Worm (Caenorhabditis elegans) whole organism, L4/young adult: ENCODE data around the gene C06A6.7.

Source experiments
- W03F9.2 ChIP-seq: fragments of 150-350 bp; optimal IDR thresholded peaks from 2 replicates; lab custom pipeline; 2014; ENCODE audit warnings: missing biosample characterization, missing genetic modification characterization
- dao-5 ChIP-seq: sonication (generic microtip); optimal IDR thresholded peaks from 2 replicates; lab custom pipeline; 2016; ENCODE audit warnings: missing genotype, missing genetic modification characterization, moderate library complexity, missing compliant biosample characterization
- him-1 ChIP-seq: sonication (generic microtip); optimal IDR thresholded peaks from 2 replicates; lab custom pipeline; 2016; ENCODE audit warnings: missing genotype, missing genetic modification reagents, missing genetic modification characterization, missing compliant biosample characterization

Gene C06A6.7

DNA sequence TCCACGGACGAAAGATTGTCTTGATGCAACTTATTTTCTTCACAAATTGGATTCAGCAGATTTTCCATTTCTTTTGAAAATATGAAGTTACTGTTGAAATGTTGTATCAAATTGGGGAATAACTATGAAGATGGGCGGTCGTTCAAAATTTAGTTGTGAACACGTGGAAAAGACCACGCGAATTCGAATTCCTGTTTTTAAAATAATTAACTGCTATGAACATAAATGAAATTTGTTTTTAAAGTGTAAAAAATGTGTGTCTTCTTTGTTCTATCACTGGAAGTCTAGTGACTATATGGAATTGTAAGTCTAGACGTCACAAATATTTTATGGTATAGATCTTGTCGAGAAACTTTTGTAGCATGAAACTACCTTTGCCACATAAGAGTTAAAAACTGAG is at the start of gene C06A6.7:
Gene C06A6.7 (minus strand): TSS at position 101 of the 400 bp plus-strand sequence.
- no peak for TF ChIP-seq him-1 (tag; lab: Kevin White, UChicago)

DNA sequence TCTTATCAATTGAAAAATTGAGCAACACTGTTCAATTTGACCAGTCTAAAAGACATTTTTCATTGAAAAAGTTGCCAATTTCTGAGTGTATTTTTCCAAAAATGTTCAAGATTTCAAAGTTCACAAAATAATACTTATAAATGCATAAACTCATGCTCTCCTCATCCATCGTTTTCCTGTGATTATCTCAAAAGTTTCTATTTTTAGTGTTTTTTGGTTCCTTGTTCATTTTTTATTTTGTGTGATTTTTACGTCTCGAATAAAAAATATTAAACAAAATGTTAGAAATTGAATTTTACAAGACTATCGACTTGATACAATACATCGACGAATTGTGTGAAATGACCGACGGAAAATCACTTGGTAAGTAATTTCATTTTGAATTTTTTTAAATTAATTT is 43.4 kb upstream of the C06A6.7 start, which contains the start of gene atic-1:
Gene atic-1 (plus strand): TSS at position 301 of the 400 bp plus-strand sequence.
- TF ChIP-seq dao-5 (tag; lab: Kevin White, UChicago) = no peak
- TF ChIP-seq W03F9.2 = no peak
- TF ChIP-seq him-1 (tag; lab: Kevin White, UChicago) = no peak

DNA sequence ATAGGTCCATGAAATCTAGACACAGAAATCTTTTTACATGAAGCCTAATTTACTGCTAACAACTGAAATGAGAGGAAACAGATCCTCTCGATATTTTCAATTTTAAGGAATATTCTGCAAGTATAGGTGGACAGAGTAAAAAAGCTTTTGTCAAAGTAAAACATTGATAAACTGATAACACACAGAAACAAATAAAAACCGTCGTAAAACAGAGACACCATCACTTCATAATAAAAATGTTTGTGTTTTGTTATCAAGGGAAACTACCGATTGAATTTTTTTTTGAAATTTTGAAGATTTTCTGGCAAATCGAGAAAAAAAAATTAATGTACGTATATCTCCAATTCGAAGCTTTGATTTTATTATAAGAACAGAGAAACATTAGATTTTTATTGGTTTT is 42.8 kb upstream of the C06A6.7 start:
- TF ChIP-seq W03F9.2 (no peak), him-1 (tag; lab: Kevin White, UChicago) (no peak), dao-5 (tag; lab: Kevin White, UChicago) (no peak)

DNA sequence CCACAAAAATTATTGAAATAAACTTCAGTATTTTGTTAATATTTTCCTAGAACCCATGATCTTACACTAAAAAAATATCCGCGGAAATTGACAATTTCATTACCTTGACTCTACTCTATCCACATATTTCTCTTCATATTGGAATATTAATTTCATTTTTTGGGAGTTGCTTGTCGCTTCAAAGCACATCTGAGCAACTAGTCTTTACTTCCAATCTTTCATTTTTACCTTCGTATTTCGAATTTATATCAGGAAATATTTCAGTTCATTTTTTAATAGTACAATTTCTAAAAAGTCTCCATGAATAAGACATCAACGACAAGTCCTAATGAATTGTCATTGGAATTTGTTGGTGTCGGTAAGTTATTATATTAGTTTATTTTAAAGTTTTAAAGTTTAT is 40.7 kb upstream of the C06A6.7 start, which contains the start of gene srt-73:
Gene srt-73 (plus strand): TSS at position 301 of the 400 bp plus-strand sequence.
- TF ChIP-seq him-1 (tag; lab: Kevin White, UChicago) = no peak
- TF ChIP-seq dao-5 (tag; lab: Kevin White, UChicago) = no peak
- no peak for TF ChIP-seq W03F9.2

DNA sequence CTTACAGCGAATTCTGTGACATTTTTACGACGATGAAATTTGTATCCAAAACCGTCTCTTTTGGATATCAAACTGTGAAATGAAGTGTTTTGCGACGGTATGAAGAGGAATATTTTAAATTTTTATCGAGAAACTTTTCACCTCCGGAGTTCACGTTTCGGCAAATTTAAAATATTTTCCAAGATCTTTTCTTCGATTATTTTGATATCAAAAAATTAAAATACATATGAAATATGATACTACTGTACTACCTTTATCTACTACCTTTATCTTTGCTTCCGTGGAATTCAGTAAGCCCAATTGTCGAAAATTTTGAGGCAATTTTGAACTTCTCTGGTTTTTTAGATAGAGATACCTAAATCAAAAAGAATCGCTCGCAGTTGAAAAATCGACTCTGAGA is 39.5 kb upstream of the C06A6.7 start, which contains the start of gene kin-26:
Gene kin-26 (minus strand): TSS at position 101 of the 400 bp plus-strand sequence.
- TF ChIP-seq him-1 (tag; lab: Kevin White, UChicago) (no peak), W03F9.2 (no peak)

DNA sequence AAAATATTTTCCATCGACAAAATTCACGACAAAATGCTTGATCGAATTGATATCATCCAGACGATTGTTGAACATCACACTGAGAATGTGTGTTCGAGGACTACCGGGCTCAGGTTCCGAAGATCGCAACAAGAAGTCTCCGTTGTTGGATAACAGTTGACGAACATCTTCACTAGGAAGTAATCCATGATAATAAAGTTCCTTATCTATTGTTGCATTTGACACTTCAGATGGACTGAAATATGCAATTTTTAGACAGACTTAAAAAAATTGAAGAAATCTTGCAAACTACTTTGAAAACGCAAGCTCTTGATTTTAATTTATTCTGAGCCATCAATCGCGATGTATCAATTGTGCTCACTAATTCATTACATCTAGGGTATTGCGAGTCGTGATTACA is 38.9 kb upstream of the C06A6.7 start:
- no peak for TF ChIP-seq W03F9.2
- no peak for TF ChIP-seq him-1 (tag; lab: Kevin White, UChicago)
- no peak for TF ChIP-seq dao-5 (tag; lab: Kevin White, UChicago)

DNA sequence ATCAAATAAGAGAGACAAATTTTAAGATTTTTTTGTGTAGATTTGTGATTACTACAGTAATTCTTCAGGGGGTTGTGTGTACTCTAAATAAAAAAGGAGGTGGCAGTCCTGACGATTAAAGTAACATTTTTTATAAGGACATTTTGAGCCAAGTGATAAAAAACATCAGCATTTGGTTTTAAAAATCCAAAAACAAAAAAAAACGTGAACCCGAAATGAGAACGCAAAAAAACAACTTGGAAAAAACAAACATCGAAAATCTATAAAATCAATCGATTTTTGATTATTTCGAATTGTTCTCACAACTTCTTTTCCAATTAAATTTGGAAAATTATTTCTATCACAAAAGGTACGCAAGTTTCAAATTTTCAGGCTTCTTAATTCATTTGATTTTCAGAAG is 32.1 kb upstream of the C06A6.7 start, which contains the start of gene T06C10.3:
Gene T06C10.3 (plus strand): TSS at position 301 of the 400 bp plus-strand sequence.
- TF ChIP-seq dao-5 (tag; lab: Kevin White, UChicago) (no peak), W03F9.2 (no peak), him-1 (tag; lab: Kevin White, UChicago) (no peak)

DNA sequence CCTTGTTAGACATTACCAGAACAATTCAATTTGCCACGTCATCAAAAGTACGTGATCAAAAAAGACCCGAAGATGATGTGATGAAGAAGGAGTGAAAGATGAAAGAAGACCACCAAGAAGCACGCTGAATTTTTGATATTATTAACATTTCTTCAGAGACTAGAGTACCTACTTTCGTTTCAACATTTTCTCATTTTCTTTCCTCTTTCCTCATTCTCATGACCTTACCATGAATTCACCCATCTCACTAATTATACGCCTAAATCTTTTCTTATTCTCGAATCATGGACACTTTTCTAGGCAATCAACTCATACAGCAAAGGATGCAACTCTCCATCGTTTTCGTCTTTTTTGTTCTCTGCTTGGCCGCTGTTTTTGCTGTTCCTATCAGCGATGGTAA is 30.3 kb upstream of the C06A6.7 start, which contains the start of gene flp-10:
Gene flp-10 (plus strand): TSS at position 301 of the 400 bp plus-strand sequence.
- TF ChIP-seq him-1 (tag; lab: Kevin White, UChicago) = no peak
- TF ChIP-seq dao-5 (tag; lab: Kevin White, UChicago) = no peak
- no peak for TF ChIP-seq W03F9.2

DNA sequence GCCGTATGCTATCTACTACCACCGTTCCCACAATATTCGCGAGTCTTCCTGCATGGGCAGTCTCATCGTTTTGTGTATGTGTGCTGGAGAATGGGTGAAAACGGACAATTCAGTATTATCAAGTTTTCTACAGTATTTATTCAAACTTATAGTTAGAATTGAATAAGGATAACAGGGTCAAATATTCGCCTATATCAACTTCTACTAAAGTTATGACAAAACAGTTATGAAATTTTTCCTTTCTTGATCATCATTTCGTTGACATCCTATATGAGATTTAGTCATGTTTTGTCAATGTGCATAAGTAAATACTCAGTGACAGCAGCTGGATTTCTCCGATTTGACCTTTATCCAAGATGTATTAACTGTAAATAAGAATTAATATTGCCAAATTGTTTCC is 13.0 kb upstream of the C06A6.7 start:
- no peak for TF ChIP-seq him-1 (tag; lab: Kevin White, UChicago)
- no peak for TF ChIP-seq dao-5 (tag; lab: Kevin White, UChicago)
- TF ChIP-seq W03F9.2 = no peak

DNA sequence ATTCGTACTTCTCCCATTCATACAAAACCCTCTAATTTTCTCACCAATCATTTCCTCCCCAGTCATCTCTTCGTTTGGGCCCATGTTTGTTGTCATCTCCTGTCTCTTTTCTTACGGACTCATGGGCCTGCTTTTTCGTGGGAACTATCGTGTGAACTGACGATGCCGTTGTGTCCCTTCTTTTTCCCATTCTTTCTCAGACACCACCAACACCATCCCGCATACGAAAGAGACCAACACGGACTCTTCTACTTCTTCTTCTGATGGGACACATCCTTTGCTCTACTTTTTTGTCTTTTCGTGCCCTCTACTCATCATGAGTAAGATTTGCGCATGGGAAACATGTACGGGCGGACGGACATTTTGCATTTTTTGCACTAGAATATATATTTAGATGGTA is 12.0 kb upstream of the C06A6.7 start:
- no peak for TF ChIP-seq him-1 (tag; lab: Kevin White, UChicago)
- TF ChIP-seq W03F9.2 = no peak
- no peak for TF ChIP-seq dao-5 (tag; lab: Kevin White, UChicago)

DNA sequence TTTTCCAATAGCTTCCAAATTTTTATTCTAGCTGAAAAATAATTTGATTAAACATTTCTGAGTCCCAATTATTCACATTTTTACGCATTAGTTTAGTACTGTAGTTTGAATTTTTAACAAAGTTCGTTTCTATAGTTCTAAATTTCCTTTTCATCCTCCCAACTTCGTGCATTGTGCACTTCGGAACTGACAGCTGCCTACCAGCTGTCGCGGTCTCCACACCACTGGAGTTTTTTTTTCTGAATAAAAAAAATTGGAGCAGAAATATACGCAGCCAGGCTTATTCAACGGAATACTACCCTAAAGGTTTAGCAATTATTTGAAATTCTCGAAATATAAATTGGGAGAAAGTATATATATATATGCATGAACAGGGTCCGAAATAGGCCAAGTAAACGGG is 10.9 kb upstream of the C06A6.7 start:
- TF ChIP-seq dao-5 (tag; lab: Kevin White, UChicago) (no peak), him-1 (tag; lab: Kevin White, UChicago) (no peak), W03F9.2 (no peak)

DNA sequence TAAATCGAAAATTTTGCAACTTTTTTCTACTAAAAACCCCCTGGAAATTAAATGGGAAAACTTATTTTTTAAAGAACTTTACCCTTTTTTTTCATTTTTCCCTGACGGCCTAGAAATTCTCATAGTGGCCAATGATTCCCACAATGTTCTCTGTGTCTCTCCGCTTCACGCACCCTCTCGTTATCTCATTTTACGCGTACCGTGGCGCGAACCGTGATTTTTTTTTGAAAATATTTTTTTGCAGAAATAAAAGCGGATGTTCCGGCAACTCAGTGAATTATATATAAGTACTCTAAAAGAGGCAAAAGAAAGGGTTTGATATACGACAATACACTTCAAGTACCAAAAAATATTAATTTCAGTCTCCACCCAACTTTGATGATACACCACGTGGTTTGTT is 8.1 kb upstream of the C06A6.7 start, which contains the start of gene C06A6.2:
Gene C06A6.2 (plus strand): TSS at position 237 of the 400 bp plus-strand sequence.
- no peak for TF ChIP-seq him-1 (tag; lab: Kevin White, UChicago)
- TF ChIP-seq dao-5 (tag; lab: Kevin White, UChicago) = no peak
- TF ChIP-seq W03F9.2 = no peak

DNA sequence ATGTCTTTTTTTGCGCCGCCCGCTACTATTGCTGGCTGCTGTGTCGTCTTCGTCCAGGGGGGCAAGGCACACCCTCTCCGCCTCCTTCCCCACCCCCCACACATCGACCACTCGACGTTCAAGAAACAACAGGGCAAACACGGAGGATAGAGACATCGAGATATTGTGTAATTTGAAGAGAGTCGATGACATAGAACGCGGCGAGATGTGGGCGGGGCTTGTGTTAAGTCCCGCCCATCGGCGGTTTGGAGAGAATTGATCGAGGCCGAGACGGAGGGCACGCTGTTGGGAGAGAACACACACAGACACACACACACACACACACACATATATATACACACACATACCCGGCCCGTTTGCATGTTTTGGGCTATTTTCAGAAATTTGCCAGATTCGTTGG is 7.3 kb upstream of the C06A6.7 start:
- TF ChIP-seq dao-5 (tag; lab: Kevin White, UChicago) (peak; percentile 69), him-1 (tag; lab: Kevin White, UChicago) (peak; percentile 71), W03F9.2 (peak; percentile 5)

DNA sequence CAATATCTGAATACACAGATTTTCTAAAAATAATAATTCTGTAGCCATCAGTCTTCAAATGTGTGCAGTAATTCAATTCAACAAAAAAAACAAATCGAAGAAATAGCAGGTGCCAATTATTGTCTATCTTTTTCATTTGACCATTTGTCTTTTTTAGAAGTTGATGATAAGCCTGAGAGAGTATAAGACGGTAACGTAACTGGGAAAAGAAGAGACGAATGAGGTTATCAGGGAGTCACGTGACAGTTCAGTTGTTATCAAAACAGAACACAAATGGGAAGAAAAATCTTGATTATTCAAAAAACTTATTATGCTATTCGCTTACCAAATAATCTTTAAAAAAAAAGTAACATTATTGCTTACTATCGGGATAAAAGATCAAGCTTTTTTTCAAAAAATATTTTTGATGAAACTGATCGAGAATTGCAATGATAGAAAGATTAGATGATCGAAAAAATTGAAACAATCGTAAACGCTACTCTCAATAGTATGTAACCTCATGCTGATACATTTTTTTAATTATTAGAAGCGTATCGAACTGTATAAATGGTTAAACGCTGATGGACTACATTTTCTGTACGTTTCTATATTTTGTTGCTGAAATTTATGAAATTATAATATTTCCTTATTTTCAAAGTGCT is 6.1 kb upstream of the C06A6.7 start:
- peak; percentile 26 for TF ChIP-seq W03F9.2
- TF ChIP-seq dao-5 (tag; lab: Kevin White, UChicago) = no peak

DNA sequence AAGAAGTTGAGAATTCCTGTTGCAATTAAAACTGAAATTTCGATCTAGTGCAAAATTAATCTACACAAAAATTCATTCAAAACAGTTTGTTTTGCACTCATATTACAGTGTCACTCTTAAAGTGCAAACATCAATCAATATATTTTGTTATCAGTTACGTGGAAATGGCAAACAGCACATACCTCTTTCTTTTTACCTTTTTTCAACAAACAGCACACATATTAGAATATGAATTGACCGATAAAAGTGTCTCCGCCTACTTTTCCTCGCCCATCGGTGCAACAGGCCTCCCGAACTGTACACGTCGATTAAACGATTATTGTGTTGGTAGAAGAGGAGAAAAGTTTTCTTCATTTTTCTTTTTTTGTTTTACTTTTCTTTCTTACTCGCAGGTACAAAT is 2.9 kb upstream of the C06A6.7 start:
- no peak for TF ChIP-seq him-1 (tag; lab: Kevin White, UChicago)
- no peak for TF ChIP-seq W03F9.2
- TF ChIP-seq dao-5 (tag; lab: Kevin White, UChicago) = no peak
